Fruit fly (Drosophila melanogaster): Measurements from ENCODE around the gene CG31342.

CG31342 gene

dm6 chr3R:13030257-13031173 lies 44.7 kb downstream of the CG31342 start, which contains the start of the genes CG46281 and CG46280 (continued):
- TF ChIP-seq croc (GFP tag; conservative IDR thresholded peaks at IDR 0.05), result no peak
- TF ChIP-seq CG4617 (GFP tag; optimal IDR thresholded peaks at IDR 0.05; ENCODE audit: borderline replicate concordance), result peak; percentile 76
- TF ChIP-seq CG34224 (GFP tag; IDR thresholded peaks at IDR 0.05; ENCODE audit: partially characterized antibody), result peak; percentile 58; the same call in 2 of the 3 replicates
- peak; percentile 66 for TF ChIP-seq Sin3A (optimal IDR thresholded peaks at IDR 0.05)
- no peak for TF ChIP-seq gsb (GFP tag; IDR thresholded peaks at IDR 0.05)
- TF ChIP-seq amos (GFP tag; IDR thresholded peaks at IDR 0.05; ENCODE audit: partially characterized antibody), result peak; percentile 39; the same call in 1 of the 2 replicates
- peak; percentile 66 for TF ChIP-seq CG17829 (tag; optimal IDR thresholded peaks at IDR 0.05)
- TF ChIP-seq Ets97D (GFP tag; optimal IDR thresholded peaks at IDR 0.05), result peak; percentile 52
- no peak for TF ChIP-seq cg (GFP tag; optimal IDR thresholded peaks at IDR 0.05)
- peak; percentile 72 for TF ChIP-seq pzg (GFP tag; optimal IDR thresholded peaks at IDR 0.05)
- peak; percentile 61; the same call in 1 of the 3 replicates for TF ChIP-seq Opbp (GFP tag; IDR thresholded peaks at IDR 0.05; ENCODE audit: partially characterized antibody)
- peak in 1 of 2 experiments; percentile 12 for TF ChIP-seq insv (GFP tag; optimal IDR thresholded peaks at IDR 0.05)
- TF ChIP-seq Ets65A (GFP tag), result peak; percentile 55
- TF ChIP-seq crp (GFP tag; optimal IDR thresholded peaks at IDR 0.05), result no peak
- no peak for TF ChIP-seq tna (GFP tag; IDR thresholded peaks at IDR 0.05; ENCODE audit: partially characterized antibody)
- TF ChIP-seq CG4404 (GFP tag; IDR thresholded peaks at IDR 0.05), result no peak
- TF ChIP-seq CG31365 (tag; optimal IDR thresholded peaks at IDR 0.05), result no peak
- TF ChIP-seq CG13624 (GFP tag; optimal IDR thresholded peaks at IDR 0.05), result peak; percentile 43
- TF ChIP-seq Doc3 (GFP tag; IDR thresholded peaks at IDR 0.05; ENCODE audit: partially characterized antibody), result 0 out of 3 replicates have a peak, but pooled peaks have one; percentile 43
- TF ChIP-seq Aef1 (GFP tag; IDR thresholded peaks at IDR 0.05), result no peak
- peak; percentile 27 for TF ChIP-seq CG13424 (tag; optimal IDR thresholded peaks at IDR 0.05)
- TF ChIP-seq CG17802 (tag; optimal IDR thresholded peaks at IDR 0.05), result no peak
- TF ChIP-seq dpn (GFP tag; optimal IDR thresholded peaks at IDR 0.05), result peak; percentile 28 to 51
- peak; percentile 64 for TF ChIP-seq unc-4 (GFP tag; IDR thresholded peaks at IDR 0.05; ENCODE audit: partially characterized antibody)
- peak; percentile 29 for TF ChIP-seq Side (GFP tag; optimal IDR thresholded peaks at IDR 0.05)
- no peak for TF ChIP-seq Nf-YA (GFP tag; IDR thresholded peaks at IDR 0.05)
- TF ChIP-seq z (GFP tag; IDR thresholded peaks at IDR 0.05), result no peak
- TF ChIP-seq CG10147 (GFP tag; optimal IDR thresholded peaks at IDR 0.05), result no peak
- peak; percentile 54; the same call in 2 of the 3 replicates for TF ChIP-seq CG6791 (GFP tag; IDR thresholded peaks at IDR 0.05; ENCODE audit: partially characterized antibody)
- no peak for TF ChIP-seq Trl (optimal IDR thresholded peaks at IDR 0.05)
- TF ChIP-seq Trl (GFP tag; optimal IDR thresholded peaks at IDR 0.05), result peak; percentile 37
- no peak for TF ChIP-seq tap (tag; optimal IDR thresholded peaks at IDR 0.05)
- TF ChIP-seq her (GFP tag; optimal IDR thresholded peaks at IDR 0.05), result peak; percentile 9
- TF ChIP-seq CG4424 (GFP tag; optimal IDR thresholded peaks at IDR 0.05), result peak; percentile 20
- TF ChIP-seq sim (GFP tag; IDR thresholded peaks at IDR 0.05), result no peak
- no peak for TF ChIP-seq CG3726 (GFP tag; IDR thresholded peaks at IDR 0.05)
- peak; percentile 70 for TF ChIP-seq E2f2 (GFP tag; IDR thresholded peaks at IDR 0.05)
- TF ChIP-seq CG9609 (GFP tag; optimal IDR thresholded peaks at IDR 0.05), result peak; percentile 47
- peak; percentile 6 for TF ChIP-seq CG9437 (GFP tag; optimal IDR thresholded peaks at IDR 0.05)
- TF ChIP-seq sd (tag; optimal IDR thresholded peaks at IDR 0.05), result no peak
- peak; percentile 96 for TF ChIP-seq CG10267 (tag; optimal IDR thresholded peaks at IDR 0.05)
- peak; percentile 29 for TF ChIP-seq tin (GFP tag; optimal IDR thresholded peaks at IDR 0.05)
- TF ChIP-seq Dip2 (GFP tag; IDR thresholded peaks at IDR 0.05), result no peak
- peak; percentile 9 for TF ChIP-seq repo (GFP tag; optimal IDR thresholded peaks at IDR 0.05)
- no peak for TF ChIP-seq CG9876 (GFP tag; optimal IDR thresholded peaks at IDR 0.05)
- TF ChIP-seq CG30403 (GFP tag; optimal IDR thresholded peaks at IDR 0.05), result peak; percentile 46
- TF ChIP-seq CG2875 (GFP tag; optimal IDR thresholded peaks at IDR 0.05), result no peak
- TF ChIP-seq CG30431 (GFP tag; optimal IDR thresholded peaks at IDR 0.05), result no peak
